Fruit fly (Drosophila melanogaster) whole organism, embryonic: ENCODE results near the gene Usp8.

Experiments
- B-H1 ChIP-seq: fragments of 200-800 bp; sonication (Bioruptor generic); IDR thresholded peaks from 3 replicates; pipeline ENCODE4 v1.3.6; 2022; ENCODE audit warnings: missing biosample characterization, missing genetic modification characterization
- CG10267 ChIP-seq: fragments of 200-800 bp; sonication (Bioruptor generic); optimal IDR thresholded peaks from 2 replicates; lab custom pipeline; 2018; ENCODE audit warnings: missing biosample characterization, mild to moderate bottlenecking, missing genetic modification characterization, moderate library complexity
- CG12942 ChIP-seq: fragments of 200-800 bp; sonication (Bioruptor generic); optimal IDR thresholded peaks from 3 replicates; lab custom pipeline; 2016; ENCODE audit warnings: missing biosample characterization, missing genetic modification characterization
- CG13123 ChIP-seq: fragments of 200-800 bp; sonication (Bioruptor generic); optimal IDR thresholded peaks from 2 replicates; lab custom pipeline; 2016; ENCODE audit warnings: missing biosample characterization, missing genetic modification characterization
- CG13424 ChIP-seq: fragments of 200-800 bp; sonication (Bioruptor generic); optimal IDR thresholded peaks from 2 replicates; lab custom pipeline; 2019; ENCODE audit warnings: missing biosample characterization, mild to moderate bottlenecking, missing genetic modification characterization, moderate library complexity
- CG13775 ChIP-seq: fragments of 200-800 bp; sonication (Bioruptor generic); optimal IDR thresholded peaks from 3 replicates; lab custom pipeline; 2017; ENCODE audit warnings: missing biosample characterization, mild to moderate bottlenecking, missing genetic modification characterization
- CG14860 ChIP-seq: fragments of 200-800 bp; sonication (Bioruptor generic); IDR thresholded peaks from 3 replicates; pipeline ENCODE4 v1.3.6; 2022; ENCODE audit warnings: missing biosample characterization, missing genetic modification characterization; ENCODE audit not compliant: partially characterized antibody
- CG15073 ChIP-seq: fragments of 200-800 bp; sonication (Bioruptor generic); optimal IDR thresholded peaks from 2 replicates; lab custom pipeline; 2016; ENCODE audit warnings: missing biosample characterization, missing genetic modification characterization
- CG18011 ChIP-seq: fragments of 200-800 bp; sonication (Bioruptor generic); optimal IDR thresholded peaks from 2 replicates; lab custom pipeline; 2017; ENCODE audit warnings: missing biosample characterization, missing genetic modification characterization, mild to moderate bottlenecking, moderate library complexity, missing genotype
- CG18262 ChIP-seq: fragments of 200-800 bp; optimal IDR thresholded peaks from 3 replicates; lab custom pipeline; 2019; ENCODE audit warnings: missing biosample characterization, mild to moderate bottlenecking, missing genetic modification characterization, moderate library complexity
- CG18476 ChIP-seq: fragments of 200-800 bp; sonication (Bioruptor generic); optimal IDR thresholded peaks from 2 replicates; lab custom pipeline; 2016; ENCODE audit warnings: missing biosample characterization, mild to moderate bottlenecking, missing genetic modification characterization
- CG2889 ChIP-seq: fragments of 200-800 bp; sonication (Bioruptor generic); IDR thresholded peaks from 3 replicates; pipeline ENCODE4 v1.3.6; 2022; ENCODE audit warnings: missing biosample characterization, missing genetic modification characterization
- CG3065 ChIP-seq: fragments of 200-800 bp; sonication (Bioruptor generic); optimal IDR thresholded peaks from 2 replicates; lab custom pipeline; 2016; ENCODE audit warnings: missing biosample characterization, missing genetic modification characterization
- CG3726 ChIP-seq: fragments of 200-800 bp; sonication (Bioruptor generic); IDR thresholded peaks from 3 replicates; pipeline ENCODE4, ENCODE4 v1.3.6; 2022; ENCODE audit warnings: missing biosample characterization, missing genetic modification characterization
- CG3847 ChIP-seq: fragments of 200-800 bp; sonication (Bioruptor generic); IDR thresholded peaks from 2 replicates; pipeline ENCODE4 v1.3.6; 2022; ENCODE audit warnings: missing biosample characterization, missing genetic modification characterization
- CG8478 ChIP-seq: fragments of >200 bp; optimal IDR thresholded peaks from 2 replicates; lab custom pipeline; 2018
- CG8765 ChIP-seq: fragments of 200-800 bp; sonication (Bioruptor generic); IDR thresholded peaks from 2 replicates; pipeline ENCODE4 v1.3.6; 2022; ENCODE audit warnings: missing biosample characterization, missing genetic modification characterization
- CG8944 ChIP-seq: fragments of 200-800 bp; sonication (Bioruptor generic); optimal IDR thresholded peaks from 3 replicates; lab custom pipeline; 2016; ENCODE audit warnings: missing biosample characterization, missing genetic modification characterization
- CHES-1-like ChIP-seq: fragments of 200-800 bp; sonication (Bioruptor generic); optimal IDR thresholded peaks from 2 replicates; lab custom pipeline; 2016; ENCODE audit warnings: missing biosample characterization, missing genetic modification characterization
- CkIIα-i1 ChIP-seq: fragments of 200-800 bp; sonication (Bioruptor generic); IDR thresholded peaks from 2 replicates; pipeline ENCODE4 v1.3.6; 2022; ENCODE audit warnings: missing biosample characterization, missing genetic modification characterization
- Dad ChIP-seq: fragments of 200-800 bp; sonication (Bioruptor generic); optimal IDR thresholded peaks from 3 replicates; lab custom pipeline; 2016; ENCODE audit warnings: missing biosample characterization, missing genetic modification characterization
- Deaf1 ChIP-seq: fragments of 200-800 bp; optimal IDR thresholded peaks from 3 replicates; lab custom pipeline; 2019; ENCODE audit warnings: missing biosample characterization, mild to moderate bottlenecking, missing genetic modification characterization, moderate library complexity
- Fer1 ChIP-seq: fragments of 200-800 bp; sonication (Bioruptor generic); optimal IDR thresholded peaks from 2 replicates; lab custom pipeline; 2017; ENCODE audit warnings: missing biosample characterization, mild to moderate bottlenecking, missing genetic modification characterization
- Hr3 ChIP-seq: fragments of 200-800 bp; sonication (Bioruptor generic); optimal IDR thresholded peaks from 3 replicates; lab custom pipeline; 2016; ENCODE audit warnings: missing biosample characterization, missing genetic modification characterization
- Hr78 ChIP-seq, 2 experiments: fragments of 200-800 bp in 1 of 2; fragments of >200 bp in 1 of 2; sonication (Bioruptor generic) in 1 of 2; optimal IDR thresholded peaks; 2 replicates each; lab custom pipeline; 2017 to 2019; ENCODE audit warnings: missing biosample characterization in 2 of 2, missing genetic modification characterization in 2 of 2, mild to moderate bottlenecking in 1 of 2, moderate library complexity in 1 of 2
- Lim3 ChIP-seq: fragments of 200-800 bp; sonication (Bioruptor generic); IDR thresholded peaks from 2 replicates; pipeline ENCODE4 v1.3.6; 2022; ENCODE audit warnings: missing biosample characterization, missing genetic modification characterization
- Mad ChIP-seq: fragments of 200-800 bp; sonication (Bioruptor generic); optimal IDR thresholded peaks from 2 replicates; lab custom pipeline; 2016; ENCODE audit warnings: missing biosample characterization, missing genetic modification characterization
- Meics ChIP-seq: fragments of 200-800 bp; sonication (Bioruptor generic); optimal IDR thresholded peaks from 2 replicates; lab custom pipeline; 2017; ENCODE audit warnings: missing biosample characterization, mild to moderate bottlenecking, missing genetic modification characterization
- Myb ChIP-seq: fragments of 200-800 bp; sonication (Bioruptor generic); optimal IDR thresholded peaks from 2 replicates; lab custom pipeline; 2016; ENCODE audit warnings: missing biosample characterization, missing genetic modification characterization
- Nf-YB ChIP-seq: fragments of 200-800 bp; sonication (Bioruptor generic); optimal IDR thresholded peaks from 3 replicates; lab custom pipeline; 2019; ENCODE audit warnings: missing biosample characterization, mild to moderate bottlenecking, missing genetic modification characterization, moderate library complexity
- Optix ChIP-seq: fragments of 200-800 bp; sonication (Bioruptor generic); IDR thresholded peaks from 3 replicates; pipeline ENCODE4 v1.3.6; 2022; ENCODE audit warnings: missing biosample characterization, missing genetic modification characterization
- Ptx1 ChIP-seq: fragments of 200-800 bp; sonication (Bioruptor generic); IDR thresholded peaks from 2 replicates; pipeline ENCODE4 v1.3.6; 2022; ENCODE audit warnings: missing biosample characterization, missing genetic modification characterization
- Tbp ChIP-seq: fragments of >200 bp; optimal IDR thresholded peaks from 2 replicates; lab custom pipeline; 2018; ENCODE audit warnings: missing biosample characterization, missing genetic modification characterization
- YL-1 ChIP-seq: fragments of 200-800 bp; sonication (Bioruptor generic); optimal IDR thresholded peaks from 3 replicates; lab custom pipeline; 2017; ENCODE audit warnings: missing biosample characterization, mild to moderate bottlenecking, missing genetic modification characterization
- aop ChIP-seq: fragments of 200-800 bp; sonication (Bioruptor generic); IDR thresholded peaks from 2 replicates; pipeline ENCODE4 v1.3.6; 2022; ENCODE audit warnings: missing biosample characterization, missing genetic modification characterization
- ash1 ChIP-seq: fragments of 200-800 bp; sonication (Bioruptor generic); optimal IDR thresholded peaks from 2 replicates; lab custom pipeline; 2018; ENCODE audit warnings: missing biosample characterization, mild to moderate bottlenecking, missing genetic modification characterization
- chm ChIP-seq: fragments of 200-800 bp; sonication (Bioruptor generic); IDR thresholded peaks from 2 replicates; pipeline ENCODE4 v1.3.6; 2022; ENCODE audit warnings: missing biosample characterization, missing genetic modification characterization
- esg ChIP-seq: fragments of 200-800 bp; sonication (Bioruptor generic); conservative IDR thresholded peaks from 2 replicates; pipeline ENCODE4 v1.3.6; 2022; ENCODE audit warnings: missing biosample characterization, missing genetic modification characterization
- ftz-f1 ChIP-seq: fragments of 200-800 bp; sonication (Bioruptor generic); optimal IDR thresholded peaks from 2 replicates; lab custom pipeline; 2016; ENCODE audit warnings: missing biosample characterization, missing genetic modification characterization
- h ChIP-seq: fragments of >200 bp; optimal IDR thresholded peaks from 2 replicates; lab custom pipeline; 2017
- ham ChIP-seq: fragments of 200-800 bp; sonication (Bioruptor generic); IDR thresholded peaks from 2 replicates; pipeline ENCODE4 v1.3.6; 2022; ENCODE audit warnings: missing biosample characterization, missing genetic modification characterization
- jumu ChIP-seq: fragments of 200-800 bp; sonication (Bioruptor generic); optimal IDR thresholded peaks from 3 replicates; lab custom pipeline; 2016; ENCODE audit warnings: missing biosample characterization, missing genetic modification characterization
- kay ChIP-seq: fragments of 200-800 bp; sonication (Bioruptor generic); optimal IDR thresholded peaks from 2 replicates; lab custom pipeline; 2016; ENCODE audit warnings: missing biosample characterization, missing genetic modification characterization
- nau ChIP-seq: fragments of 200-800 bp; sonication (Bioruptor generic); optimal IDR thresholded peaks from 3 replicates; lab custom pipeline; 2017; ENCODE audit warnings: missing biosample characterization, mild to moderate bottlenecking, missing genetic modification characterization, missing genetic modification reagents
- org-1 ChIP-seq: fragments of 200-800 bp; sonication (Bioruptor generic); optimal IDR thresholded peaks from 2 replicates; lab custom pipeline; 2017; ENCODE audit warnings: missing biosample characterization, missing genetic modification characterization
- pb ChIP-seq: fragments of 200-800 bp; sonication (Bioruptor generic); optimal IDR thresholded peaks from 3 replicates; lab custom pipeline; 2016; ENCODE audit warnings: missing biosample characterization, missing genetic modification characterization
- pnt ChIP-seq: fragments of 200-800 bp; sonication (Bioruptor generic); optimal IDR thresholded peaks from 3 replicates; lab custom pipeline; 2016; ENCODE audit warnings: missing biosample characterization, missing genetic modification characterization
- scrt ChIP-seq: fragments of 200-800 bp; sonication (Bioruptor generic); optimal IDR thresholded peaks from 2 replicates; lab custom pipeline; 2018; ENCODE audit warnings: missing biosample characterization, mild to moderate bottlenecking, missing genetic modification characterization, moderate library complexity
- sens-2 ChIP-seq: fragments of 200-800 bp; sonication (Bioruptor generic); IDR thresholded peaks from 2 replicates; pipeline ENCODE4 v1.3.6; 2022; ENCODE audit warnings: missing biosample characterization, missing genetic modification characterization
- sima ChIP-seq: fragments of 200-800 bp; sonication (Bioruptor generic); optimal IDR thresholded peaks from 2 replicates; lab custom pipeline; 2016; ENCODE audit warnings: missing biosample characterization, missing genetic modification characterization
- sob ChIP-seq: fragments of 200-800 bp; sonication (Bioruptor generic); IDR thresholded peaks from 2 replicates; pipeline ENCODE4 v1.3.6; 2022; ENCODE audit warnings: missing biosample characterization, missing genetic modification characterization
- trem ChIP-seq: fragments of 200-800 bp; optimal IDR thresholded peaks from 3 replicates; lab custom pipeline; 2019; ENCODE audit warnings: missing biosample characterization, mild to moderate bottlenecking, missing genetic modification characterization, moderate library complexity
- tx ChIP-seq: fragments of 200-800 bp; sonication (Bioruptor generic); optimal IDR thresholded peaks from 2 replicates; lab custom pipeline; 2016; ENCODE audit warnings: missing biosample characterization, missing genetic modification characterization

The Usp8 gene

DNA sequence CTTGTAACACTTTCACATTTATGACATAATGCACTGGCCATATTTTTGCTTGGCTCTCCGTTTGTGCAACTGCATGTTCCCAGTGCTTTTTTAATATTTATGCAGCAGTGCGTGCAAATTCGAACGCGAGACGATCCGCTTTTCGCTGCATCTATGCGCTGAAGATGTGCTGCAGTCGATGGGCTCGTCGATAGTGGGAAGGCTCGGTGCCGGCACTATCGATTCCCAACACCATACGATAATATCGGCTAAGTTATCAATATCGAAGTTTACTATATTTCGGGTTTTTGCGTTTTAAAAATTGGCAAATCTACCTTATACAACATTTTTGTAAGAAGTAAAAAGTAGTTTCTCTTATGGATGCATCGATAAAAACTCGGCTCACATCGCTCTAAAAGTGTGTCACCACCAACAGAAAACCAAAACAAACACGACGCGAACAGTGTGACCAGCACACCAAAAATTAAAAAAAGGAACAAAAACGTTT, 36.4 kb upstream of the Usp8 start, which contains the start of gene RhoGAP93B (continued):
- peak; percentile 100 for TF ChIP-seq CG14860 (GFP tag; lab: Robert Waterston, UW)
- peak; percentile 79 for TF ChIP-seq Lim3 (GFP tag; lab: Robert Waterston, UW)
- TF ChIP-seq pnt (GFP tag; lab: Kevin White, UChicago), result peak; percentile 74
- peak; percentile 64 for TF ChIP-seq kay (GFP tag; lab: Kevin White, UChicago)
- peak; percentile 72 for TF ChIP-seq CG18262 (tag; lab: Kevin White, UChicago)
- TF ChIP-seq CHES-1-like (GFP tag; lab: Kevin White, UChicago), result peak; percentile 95
- no peak for TF ChIP-seq scrt (GFP tag; lab: Kevin White, UChicago)
- TF ChIP-seq CG2889 (GFP tag; lab: Robert Waterston, UW), result peak; percentile 74; the same call in 2 of the 3 replicates
- TF ChIP-seq sens-2 (GFP tag; lab: Robert Waterston, UW), result peak; percentile 92
- TF ChIP-seq CG18011 (GFP tag; lab: Kevin White, UChicago), result peak; percentile 78
- no peak for TF ChIP-seq Tbp (GFP tag; lab: Kevin White, UChicago)
- TF ChIP-seq Meics (GFP tag; lab: Kevin White, UChicago), result peak; percentile 74
- no peak for TF ChIP-seq org-1 (GFP tag; lab: Kevin White, UChicago)
- peak; percentile 89 for TF ChIP-seq Hr3 (GFP tag; lab: Kevin White, UChicago)
- no peak for TF ChIP-seq ham
- TF ChIP-seq Deaf1 (tag; lab: Kevin White, UChicago), result no peak
- TF ChIP-seq pb (GFP tag; lab: Kevin White, UChicago), result peak; percentile 88
- peak; percentile 81 for TF ChIP-seq CG8944 (GFP tag; lab: Kevin White, UChicago)
- no peak for TF ChIP-seq h
- peak; percentile 90 for TF ChIP-seq CG13775 (GFP tag; lab: Kevin White, UChicago)
- TF ChIP-seq Dad, result peak; percentile 92
- peak; percentile 89 for TF ChIP-seq trem (tag; lab: Kevin White, UChicago)
- TF ChIP-seq CG10267, result peak; percentile 85
- TF ChIP-seq CG8765 (GFP tag; lab: Robert Waterston, UW), result peak; percentile 94
- peak; percentile 92 for TF ChIP-seq Myb (GFP tag; lab: Kevin White, UChicago)
- peak; percentile 64 for TF ChIP-seq ftz-f1
- TF ChIP-seq CkIIα-i1 (GFP tag; lab: Robert Waterston, UW), result peak; percentile 55; the same call in 1 of the 2 replicates
- TF ChIP-seq Mad (GFP tag; lab: Kevin White, UChicago), result peak; percentile 85
- no peak for TF ChIP-seq CG8478 (lab: Kevin White, UChicago)
- peak; percentile 86 for TF ChIP-seq CG3726 (GFP tag; lab: Robert Waterston, UW)
- TF ChIP-seq Hr78 (GFP tag; optimal IDR thresholded peaks at IDR 0.05; lab: Kevin White, UChicago), result no peak
- no peak for TF ChIP-seq ash1
- peak; percentile 58 for TF ChIP-seq CG13123 (GFP tag; lab: Kevin White, UChicago)
- TF ChIP-seq sima (GFP tag; lab: Kevin White, UChicago), result peak; percentile 71
- no peak for TF ChIP-seq CG15073
- peak; percentile 90 for TF ChIP-seq esg (GFP tag; lab: Robert Waterston, UW)
- TF ChIP-seq Fer1 (GFP tag; lab: Kevin White, UChicago), result peak; percentile 88
- TF ChIP-seq Nf-YB (GFP tag; lab: Kevin White, UChicago), result peak; percentile 53
- no peak for TF ChIP-seq nau (GFP tag; lab: Kevin White, UChicago)
- peak; percentile 86 for TF ChIP-seq chm (GFP tag; lab: Robert Waterston, UW)
- peak; percentile 91 for TF ChIP-seq aop
- peak; percentile 77 for TF ChIP-seq CG12942 (GFP tag; lab: Kevin White, UChicago)
- TF ChIP-seq B-H1 (GFP tag; lab: Robert Waterston, UW), result peak; percentile 82
- peak; percentile 92 for TF ChIP-seq jumu (GFP tag; lab: Kevin White, UChicago)
- peak; percentile 54 for TF ChIP-seq CG3065 (GFP tag; lab: Kevin White, UChicago)
- peak; percentile 91 for TF ChIP-seq YL-1
- peak; percentile 90 for TF ChIP-seq tx (GFP tag; lab: Kevin White, UChicago)
- TF ChIP-seq Optix (GFP tag; lab: Robert Waterston, UW), result peak; percentile 95
- TF ChIP-seq CG3847, result peak; percentile 92
- TF ChIP-seq sob, result peak; percentile 95
- TF ChIP-seq CG18476, result peak; percentile 80
- peak; percentile 85 for TF ChIP-seq CG13424 (tag; lab: Kevin White, UChicago)
- peak; percentile 91 for TF ChIP-seq Ptx1 (GFP tag; lab: Robert Waterston, UW)
